Fruit fly (Drosophila melanogaster): ENCODE data around the gene CG15386.

Gene CG15386

DNA sequence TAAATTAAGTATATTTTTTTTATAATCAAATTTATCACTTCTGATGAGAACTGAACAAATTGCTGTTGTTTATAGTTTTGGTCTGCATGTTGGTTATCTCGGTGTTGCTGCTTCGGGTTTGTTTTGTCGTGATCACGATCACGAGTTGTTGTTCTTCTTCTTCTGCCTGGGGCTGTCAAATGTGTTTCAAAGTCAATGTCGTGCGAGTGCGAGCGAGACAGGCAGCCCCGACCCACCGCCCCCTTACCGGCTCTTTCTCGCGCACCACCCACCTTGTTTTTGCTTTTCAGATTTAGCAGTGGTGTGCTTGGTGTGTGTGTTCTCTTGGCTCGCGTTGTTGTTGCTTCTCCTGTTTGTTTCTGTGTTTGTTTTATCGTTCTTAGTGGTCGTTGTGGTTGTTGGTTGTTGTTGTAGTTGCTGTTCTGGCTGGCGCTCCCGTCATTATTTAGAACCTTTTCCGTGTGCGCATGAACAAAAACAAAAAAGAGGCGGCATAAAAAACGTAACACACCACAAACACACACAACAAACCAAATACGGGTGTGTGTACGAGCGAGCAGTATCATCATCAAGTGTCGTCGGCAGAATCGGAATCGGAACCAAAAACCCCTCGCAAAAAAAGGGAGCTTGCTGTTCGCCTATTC is 19.4 kb downstream of the CG15386 start, which contains the start of gene COX7AL2 (continued):
- TF ChIP-seq CG9609 (GFP tag; optimal IDR thresholded peaks at IDR 0.05) (no peak), Awh (GFP tag; IDR thresholded peaks at IDR 0.05) (no peak), ind (GFP tag; optimal IDR thresholded peaks at IDR 0.05) (no peak), Stat92E (GFP tag; optimal IDR thresholded peaks at IDR 0.05) (peak in 1 of 3 experiments; percentile 70), trem (tag; optimal IDR thresholded peaks at IDR 0.05) (no peak), vnd (GFP tag; IDR thresholded peaks at IDR 0.05; ENCODE audit: partially characterized antibody) (no peak), Fer3 (tag; optimal IDR thresholded peaks at IDR 0.05) (no peak), CG3281 (GFP tag; optimal IDR thresholded peaks at IDR 0.05) (no peak), Asciz (GFP tag; optimal IDR thresholded peaks at IDR 0.05) (no peak), Hmr (GFP tag; optimal IDR thresholded peaks at IDR 0.05) (no peak), D19A (tag; optimal IDR thresholded peaks at IDR 0.05) (no peak), otp (GFP tag; IDR thresholded peaks at IDR 0.05) (no peak), CG1602 (GFP tag; optimal IDR thresholded peaks at IDR 0.05) (no peak), unc-4 (GFP tag; IDR thresholded peaks at IDR 0.05; ENCODE audit: partially characterized antibody) (no peak), grau (tag; optimal IDR thresholded peaks at IDR 0.05) (no peak), ro (GFP tag; IDR thresholded peaks at IDR 0.05) (no peak), insv (GFP tag; optimal IDR thresholded peaks at IDR 0.05) (no peak), Hr39 (optimal IDR thresholded peaks at IDR 0.05) (no peak), cas (GFP tag; IDR thresholded peaks at IDR 0.05) (no peak), Meics (GFP tag; optimal IDR thresholded peaks at IDR 0.05) (peak; percentile 5), disco-r (GFP tag; optimal IDR thresholded peaks at IDR 0.05) (no peak), CG18262 (tag; optimal IDR thresholded peaks at IDR 0.05) (no peak), vfl (GFP tag; optimal IDR thresholded peaks at IDR 0.05) (no peak), CG16815 (GFP tag; optimal IDR thresholded peaks at IDR 0.05) (no peak), CG9817 (tag; optimal IDR thresholded peaks at IDR 0.05) (no peak), Hr51 (GFP tag; optimal IDR thresholded peaks at IDR 0.05) (peak in 1 of 2 experiments; percentile 11), gro (GFP tag; optimal IDR thresholded peaks at IDR 0.05) (no peak)

dm6 chr2L:2196590-2197474 is 20.2 kb downstream of the CG15386 start:
- TF ChIP-seq Abd-B (GFP tag; optimal IDR thresholded peaks at IDR 0.05), result no peak
- peak; percentile 16 for TF ChIP-seq Blimp-1 (GFP tag; optimal IDR thresholded peaks at IDR 0.05)
- TF ChIP-seq Sox100B (GFP tag; optimal IDR thresholded peaks at IDR 0.05), result peak; percentile 38
- no peak for TF ChIP-seq E2f1 (GFP tag; IDR thresholded peaks at IDR 0.05)
- no peak for TF ChIP-seq Nf-YA (GFP tag; IDR thresholded peaks at IDR 0.05)
- TF ChIP-seq CG14710 (tag; optimal IDR thresholded peaks at IDR 0.05), result peak; percentile 38
- no peak for TF ChIP-seq sens-2 (GFP tag; IDR thresholded peaks at IDR 0.05)
- no peak for TF ChIP-seq eyg (GFP tag; optimal IDR thresholded peaks at IDR 0.05)
- peak; percentile 98 for TF ChIP-seq Vsx1 (GFP tag; optimal IDR thresholded peaks at IDR 0.05)
- peak; percentile 39 for TF ChIP-seq ac (GFP tag; optimal IDR thresholded peaks at IDR 0.05)
- TF ChIP-seq CG8944 (GFP tag; optimal IDR thresholded peaks at IDR 0.05), result no peak
- no peak for TF ChIP-seq bcd (GFP tag; optimal IDR thresholded peaks at IDR 0.05)
- no peak for TF ChIP-seq CG7963 (GFP tag; IDR thresholded peaks at IDR 0.05; ENCODE audit: partially characterized antibody)
- peak; percentile 29 for TF ChIP-seq CG1233 (GFP tag; optimal IDR thresholded peaks at IDR 0.05)
- TF ChIP-seq rib (GFP tag; IDR thresholded peaks at IDR 0.05), result no peak
- peak; percentile 24 for TF ChIP-seq tio (GFP tag; optimal IDR thresholded peaks at IDR 0.05)
- peak; percentile 14 for TF ChIP-seq CG8281 (tag; optimal IDR thresholded peaks at IDR 0.05)
- TF ChIP-seq Bdp1 (GFP tag; optimal IDR thresholded peaks at IDR 0.05), result peak; percentile 28
- TF ChIP-seq ems (GFP tag; optimal IDR thresholded peaks at IDR 0.05), result no peak
- peak in 1 of 2 experiments; percentile 19 for TF ChIP-seq Trl (optimal IDR thresholded peaks at IDR 0.05)
- no peak for TF ChIP-seq Trl (GFP tag; optimal IDR thresholded peaks at IDR 0.05)
- TF ChIP-seq CG13123 (GFP tag; optimal IDR thresholded peaks at IDR 0.05), result peak; percentile 1

All from whole organism, embryonic.